Fruit fly (Drosophila melanogaster) whole organism, wandering third instar larva: ENCODE results near the gene S-Lap3.

ENCODE experiments used
- CrebA ChIP-seq: fragments of 200-800 bp; sonication (Bioruptor generic); optimal IDR thresholded peaks from 2 replicates; lab custom pipeline; 2016; ENCODE audit warnings: missing biosample characterization, mild to moderate bottlenecking, missing genetic modification characterization, borderline replicate concordance
- GATAd ChIP-seq: sonication (Bioruptor generic); optimal IDR thresholded peaks from 2 replicates; lab custom pipeline; 2016; ENCODE audit warnings: missing biosample characterization, missing genetic modification characterization
- Hr78 ChIP-seq: fragments of >200 bp; optimal IDR thresholded peaks from 2 replicates; lab custom pipeline; 2017; ENCODE audit warnings: missing biosample characterization, missing genetic modification characterization
- N ChIP-seq: fragments of >200 bp; optimal IDR thresholded peaks from 2 replicates; lab custom pipeline; 2018; ENCODE audit warnings: missing biosample characterization, missing external identifiers, missing genetic modification characterization
- Vsx2 ChIP-seq: fragments of 200-300, 225-300 bp; sonication (Bioruptor generic); optimal IDR thresholded peaks from 2 replicates; lab custom pipeline; 2018; ENCODE audit warnings: missing biosample characterization, missing genetic modification characterization; ENCODE audit not compliant: partially characterized antibody
- dmrt93B ChIP-seq: fragments of 200-800 bp; sonication (Bioruptor generic); optimal IDR thresholded peaks from 2 replicates; lab custom pipeline; 2018; ENCODE audit warnings: missing biosample characterization, mild to moderate bottlenecking, missing genetic modification characterization
- dsf ChIP-seq: sonication (Bioruptor generic); optimal IDR thresholded peaks from 2 replicates; lab custom pipeline; 2016; ENCODE audit warnings: missing biosample characterization, missing genetic modification characterization, borderline replicate concordance
- fru ChIP-seq: fragments of 200-800 bp; sonication (Bioruptor generic); optimal IDR thresholded peaks from 3 replicates; lab custom pipeline; 2016; ENCODE audit warnings: missing biosample characterization, mild to moderate bottlenecking, missing genetic modification characterization
- h ChIP-seq: fragments of 200-800 bp; sonication (Bioruptor generic); optimal IDR thresholded peaks from 3 replicates; lab custom pipeline; 2016; ENCODE audit warnings: missing biosample characterization, mild to moderate bottlenecking, missing genetic modification characterization
- lola ChIP-seq: fragments of >200 bp; optimal IDR thresholded peaks from 2 replicates; lab custom pipeline; 2017; ENCODE audit warnings: missing biosample characterization, missing genetic modification characterization
- psq ChIP-seq: fragments of 200-800 bp; sonication (Bioruptor generic); optimal IDR thresholded peaks from 3 replicates; lab custom pipeline; 2017; ENCODE audit warnings: missing biosample characterization, mild to moderate bottlenecking, missing genetic modification characterization, moderate library complexity
- sage ChIP-seq: fragments of 200-800 bp; sonication (Bioruptor generic); optimal IDR thresholded peaks from 2 replicates; lab custom pipeline; 2016; ENCODE audit warnings: missing biosample characterization, mild to moderate bottlenecking, missing genetic modification characterization
- usp ChIP-seq: fragments of >200 bp; optimal IDR thresholded peaks from 2 replicates; lab custom pipeline; 2017; ENCODE audit warnings: missing biosample characterization, missing genetic modification characterization

DNA sequence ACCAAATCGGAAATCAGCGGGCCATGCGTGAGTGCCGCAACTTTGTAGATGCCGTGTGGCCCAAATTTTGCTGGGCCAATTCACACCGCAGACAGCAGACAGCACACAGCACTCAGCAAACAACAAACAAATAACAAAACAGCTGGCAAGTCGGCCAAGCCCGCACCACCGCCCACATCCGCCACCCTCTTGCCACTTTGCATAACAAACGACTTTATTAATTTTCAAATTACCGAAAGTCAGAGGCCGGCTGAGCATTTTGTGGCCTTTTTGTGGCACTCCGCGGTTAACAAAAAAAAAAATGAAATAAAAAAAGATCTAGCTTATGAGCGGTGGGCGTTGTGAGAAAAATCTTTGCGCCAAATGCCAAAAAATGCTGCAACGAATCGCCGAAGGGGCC lies 15.3 kb upstream of the S-Lap3 start:
- TF ChIP-seq psq (GFP tag; lab: Kevin White, UChicago) (no peak), h (no peak), Hr78 (GFP tag; lab: Kevin White, UChicago) (no peak), usp (no peak), sage (GFP tag; lab: Kevin White, UChicago) (no peak), CrebA (GFP tag; lab: Kevin White, UChicago) (no peak), Vsx2 (no peak), dsf (GFP tag; lab: Kevin White, UChicago) (no peak), lola (GFP tag; lab: Kevin White, UChicago) (no peak), dmrt93B (GFP tag; lab: Kevin White, UChicago) (no peak), GATAd (no peak), fru (no peak), N (GFP tag; lab: Kevin White, UChicago) (no peak)
